Fruit fly (Drosophila melanogaster): ENCODE results near the gene CG17834.

The CG17834 gene

dm6 chr2L:8535394-8536176 is 6.6 kb downstream of the CG17834 start (continued):
- peak; percentile 91 for TF ChIP-seq CG10543 (GFP tag; optimal IDR thresholded peaks at IDR 0.05)
- TF ChIP-seq CG8478 (optimal IDR thresholded peaks at IDR 0.05): no peak
- TF ChIP-seq CG8359 (GFP tag; optimal IDR thresholded peaks at IDR 0.05; ENCODE audit: borderline replicate concordance): peak; percentile 84
- no peak for TF ChIP-seq zen2 (GFP tag; IDR thresholded peaks at IDR 0.05; ENCODE audit: partially characterized antibody)
- TF ChIP-seq MBD-R2 (GFP tag; IDR thresholded peaks at IDR 0.05): peak; percentile 42
- TF ChIP-seq CG31365 (tag; optimal IDR thresholded peaks at IDR 0.05): peak; percentile 0
- TF ChIP-seq Fer2 (tag; optimal IDR thresholded peaks at IDR 0.05): peak; percentile 81
- TF ChIP-seq wek (GFP tag; optimal IDR thresholded peaks at IDR 0.05): no peak
- peak; percentile 72 for TF ChIP-seq CG17912 (GFP tag; optimal IDR thresholded peaks at IDR 0.05)
- TF ChIP-seq CG7745 (tag; optimal IDR thresholded peaks at IDR 0.05): no peak
- TF ChIP-seq ase (GFP tag; IDR thresholded peaks at IDR 0.05): peak; percentile 68
- peak; percentile 87 for TF ChIP-seq az2 (GFP tag; optimal IDR thresholded peaks at IDR 0.05)
- peak; percentile 96 for TF ChIP-seq CG8924 (tag; optimal IDR thresholded peaks at IDR 0.05)
- no peak for TF ChIP-seq Sry-δ (GFP tag; optimal IDR thresholded peaks at IDR 0.05)
- TF ChIP-seq CG17802 (tag; optimal IDR thresholded peaks at IDR 0.05): peak; percentile 52
- no peak for TF ChIP-seq btn (GFP tag; optimal IDR thresholded peaks at IDR 0.05)
- TF ChIP-seq NC2α (GFP tag; optimal IDR thresholded peaks at IDR 0.05): no peak
- TF ChIP-seq CG12236 (GFP tag; optimal IDR thresholded peaks at IDR 0.05): no peak
- peak; percentile 49; the same call in 1 of the 2 replicates for TF ChIP-seq CG11696 (GFP tag; IDR thresholded peaks at IDR 0.05)
- no peak for TF ChIP-seq Dll (GFP tag; IDR thresholded peaks at IDR 0.05; ENCODE audit: partially characterized antibody)
- TF ChIP-seq HmgD (GFP tag; optimal IDR thresholded peaks at IDR 0.05): no peak
- TF ChIP-seq CG17186 (GFP tag; optimal IDR thresholded peaks at IDR 0.05): peak; percentile 3
- peak; percentile 63 for TF ChIP-seq seq (GFP tag; IDR thresholded peaks at IDR 0.05)
- peak; percentile 95 for TF ChIP-seq CG7839 (tag; optimal IDR thresholded peaks at IDR 0.05)
- TF ChIP-seq Hsf (GFP tag; optimal IDR thresholded peaks at IDR 0.05): peak; percentile 77
- peak; percentile 8 for TF ChIP-seq gro (GFP tag; optimal IDR thresholded peaks at IDR 0.05)
- TF ChIP-seq exex (tag; optimal IDR thresholded peaks at IDR 0.05): peak; percentile 51
- TF ChIP-seq CG15269 (tag; optimal IDR thresholded peaks at IDR 0.05): peak; percentile 95
- TF ChIP-seq H15 (GFP tag; IDR thresholded peaks at IDR 0.05): peak; percentile 70; the same call in 1 of the 3 replicates
- TF ChIP-seq bigmax (GFP tag; optimal IDR thresholded peaks at IDR 0.05): no peak
- peak; percentile 95 for TF ChIP-seq CG10979 (tag; optimal IDR thresholded peaks at IDR 0.05)
- TF ChIP-seq Dbx (GFP tag; IDR thresholded peaks at IDR 0.05): peak; percentile 41; the same call in 1 of the 3 replicates
- TF ChIP-seq maf-S (GFP tag; optimal IDR thresholded peaks at IDR 0.05): no peak
- TF ChIP-seq BtbVII (GFP tag; optimal IDR thresholded peaks at IDR 0.05): peak; percentile 95
- peak; percentile 66 for TF ChIP-seq pho (GFP tag; optimal IDR thresholded peaks at IDR 0.05)
- TF ChIP-seq pum (GFP tag; optimal IDR thresholded peaks at IDR 0.05): no peak
- peak; percentile 98 for TF ChIP-seq Sox100B (GFP tag; optimal IDR thresholded peaks at IDR 0.05)
- peak; percentile 72; the same call in 1 of the 3 replicates for TF ChIP-seq jigr1 (GFP tag; IDR thresholded peaks at IDR 0.05)
- TF ChIP-seq Hey (tag; optimal IDR thresholded peaks at IDR 0.05): no peak
- no peak for TF ChIP-seq grn (GFP tag; optimal IDR thresholded peaks at IDR 0.05)
- TF ChIP-seq nerfin-1 (tag; optimal IDR thresholded peaks at IDR 0.05): peak; percentile 87
- TF ChIP-seq CG14710 (tag; optimal IDR thresholded peaks at IDR 0.05): peak; percentile 95
- peak; percentile 95 for TF ChIP-seq CG9437 (GFP tag; optimal IDR thresholded peaks at IDR 0.05)
- peak; percentile 92 for TF ChIP-seq row (GFP tag; IDR thresholded peaks at IDR 0.05)
- peak; percentile 91 for TF ChIP-seq grau (tag; optimal IDR thresholded peaks at IDR 0.05)
- peak; percentile 83 for TF ChIP-seq CG6254 (GFP tag; optimal IDR thresholded peaks at IDR 0.05)
- peak; percentile 77; the same call in 1 of the 2 replicates for TF ChIP-seq gsb (GFP tag; IDR thresholded peaks at IDR 0.05)
- TF ChIP-seq Ets65A (GFP tag): peak; percentile 94
- TF ChIP-seq Scr (GFP tag; IDR thresholded peaks at IDR 0.05; ENCODE audit: partially characterized antibody): no peak
